Fruit fly (Drosophila melanogaster) S2 (cell line): Measurements from ENCODE around the gene Fibp.

ENCODE experiments used
- CG8478 ChIP-seq: fragments of >200 bp; optimal IDR thresholded peaks from 2 replicates; lab custom pipeline; 2018
- CTCF ChIP-seq, 2 experiments: fragments of >200 bp; optimal IDR thresholded peaks; 2 replicates each; lab custom pipeline; 2018

DNA sequence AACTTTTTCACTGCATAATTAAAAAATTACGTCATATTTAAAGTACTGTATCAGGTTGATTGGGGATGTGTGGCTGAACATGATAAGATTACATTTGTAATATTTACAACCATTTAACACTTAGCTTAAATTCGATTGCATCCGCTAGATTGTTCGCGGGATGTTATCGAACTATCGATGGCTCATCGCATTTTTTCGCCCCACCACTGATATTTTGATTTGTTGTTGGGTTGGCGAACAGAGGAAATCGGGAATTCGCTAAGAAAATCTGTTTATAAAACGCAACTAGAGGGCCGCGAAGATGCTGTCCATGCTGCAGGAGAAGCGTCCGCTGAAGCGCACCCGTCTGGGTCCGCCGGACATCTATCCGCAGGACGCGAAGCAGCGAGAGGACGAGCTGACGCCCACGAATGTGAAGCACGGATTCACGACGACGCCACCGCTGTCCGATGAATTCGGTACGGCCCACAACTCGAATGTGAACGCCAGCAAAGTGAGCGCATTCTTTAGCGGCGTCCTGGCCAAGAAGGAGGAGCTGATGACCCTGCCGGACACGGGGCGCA lies 18.7 kb upstream of the Fibp start, which contains the start of gene kto:
- TF ChIP-seq CG8478 (lab: Kevin White, UChicago) (no peak), CTCF (optimal IDR thresholded peaks at IDR 0.05; lab: Kevin White, UChicago) (no peak)
